Fruit fly (Drosophila melanogaster): ENCODE data around the gene CG14985.

CG14985 gene

dm6 chr3L:4040247-4040925 is 37.1 kb downstream of the CG14985 start, which contains the start of the genes CG11593 and Rcd5 (continued):
- TF ChIP-seq bcd (GFP tag; optimal IDR thresholded peaks at IDR 0.05) (peak; percentile 86), CG3065 (GFP tag; optimal IDR thresholded peaks at IDR 0.05) (peak; percentile 80), cad (GFP tag; optimal IDR thresholded peaks at IDR 0.05) (no peak), CG9727 (GFP tag; optimal IDR thresholded peaks at IDR 0.05) (peak; percentile 63), CG13296 (GFP tag; optimal IDR thresholded peaks at IDR 0.05) (no peak), CG16779 (GFP tag; IDR thresholded peaks at IDR 0.05) (no peak), Hr39 (optimal IDR thresholded peaks at IDR 0.05) (no peak), emc (GFP tag; optimal IDR thresholded peaks at IDR 0.05) (no peak), pan (optimal IDR thresholded peaks at IDR 0.05) (no peak), pan (GFP tag; optimal IDR thresholded peaks at IDR 0.05 in 1 of 2, IDR thresholded peaks at IDR 0.05 in 1 of 2) (peak in 1 of 2 experiments; percentile 81), Doc3 (GFP tag; IDR thresholded peaks at IDR 0.05; ENCODE audit: partially characterized antibody) (no peak), CG3838 (GFP tag; optimal IDR thresholded peaks at IDR 0.05) (no peak), sna (GFP tag; IDR thresholded peaks at IDR 0.05; ENCODE audit: partially characterized antibody) (0 out of 2 replicates have a peak, but pooled peaks have one; percentile 24), eyg (GFP tag; optimal IDR thresholded peaks at IDR 0.05) (no peak), CG3995 (GFP tag; optimal IDR thresholded peaks at IDR 0.05) (peak; percentile 64), MESR4 (GFP tag; optimal IDR thresholded peaks at IDR 0.05) (peak; percentile 98), CG12391 (tag; optimal IDR thresholded peaks at IDR 0.05) (no peak), fd96Cb (tag; optimal IDR thresholded peaks at IDR 0.05) (peak; percentile 47), unpg (GFP tag; optimal IDR thresholded peaks at IDR 0.05) (no peak), ac (GFP tag; optimal IDR thresholded peaks at IDR 0.05) (no peak), az2 (GFP tag; optimal IDR thresholded peaks at IDR 0.05) (peak; percentile 57), D19A (tag; optimal IDR thresholded peaks at IDR 0.05) (no peak), br (optimal IDR thresholded peaks at IDR 0.05) (no peak), Hey (tag; optimal IDR thresholded peaks at IDR 0.05) (no peak), ab (GFP tag; optimal IDR thresholded peaks at IDR 0.05) (no peak), CG6854 (GFP tag; optimal IDR thresholded peaks at IDR 0.05) (no peak), CG14965 (GFP tag; optimal IDR thresholded peaks at IDR 0.05; ENCODE audit: borderline replicate concordance) (no peak), hth (optimal IDR thresholded peaks at IDR 0.05) (no peak), luna (GFP tag; optimal IDR thresholded peaks at IDR 0.05) (no peak), D (optimal IDR thresholded peaks at IDR 0.05) (no peak), D (GFP tag; optimal IDR thresholded peaks at IDR 0.05) (no peak), gce (GFP tag; IDR thresholded peaks at IDR 0.05) (no peak), Chrac-16 (GFP tag; optimal IDR thresholded peaks at IDR 0.05) (peak; percentile 56), CG31224 (GFP tag; IDR thresholded peaks at IDR 0.05) (peak; percentile 75), otp (GFP tag; IDR thresholded peaks at IDR 0.05) (no peak), CG14050 (GFP tag; IDR thresholded peaks at IDR 0.05) (peak; percentile 62; the same call in 1 of the 3 replicates), CG1024 (GFP tag; IDR thresholded peaks at IDR 0.05) (no peak), amos (GFP tag; IDR thresholded peaks at IDR 0.05; ENCODE audit: partially characterized antibody) (peak; percentile 13; the same call in 1 of the 2 replicates), twi (tag; optimal IDR thresholded peaks at IDR 0.05) (no peak), HLH54F (GFP tag; optimal IDR thresholded peaks at IDR 0.05) (peak; percentile 20), Nf-YA (GFP tag; IDR thresholded peaks at IDR 0.05) (peak; percentile 41; the same call in 1 of the 2 replicates), CG10267 (tag; optimal IDR thresholded peaks at IDR 0.05) (peak; percentile 98), CG3281 (GFP tag; optimal IDR thresholded peaks at IDR 0.05) (no peak), ken (GFP tag; IDR thresholded peaks at IDR 0.05) (peak; percentile 86), Bgb (GFP tag; IDR thresholded peaks at IDR 0.05; ENCODE audit: partially characterized antibody) (0 out of 2 replicates have a peak, but pooled peaks have one; percentile 12), tx (GFP tag; optimal IDR thresholded peaks at IDR 0.05) (no peak), zfh2 (GFP tag; optimal IDR thresholded peaks at IDR 0.05) (peak; percentile 45), nmo (GFP tag; optimal IDR thresholded peaks at IDR 0.05) (peak; percentile 89), nau (GFP tag; optimal IDR thresholded peaks at IDR 0.05) (no peak), Dip2 (GFP tag; IDR thresholded peaks at IDR 0.05) (no peak), tin (GFP tag; optimal IDR thresholded peaks at IDR 0.05) (peak; percentile 61)

All from whole organism, embryonic.